Fruit fly (Drosophila melanogaster) whole organism, wandering third instar larva: ENCODE data around the gene CG4972.

Experiments
- Dif ChIP-seq: fragments of 200-275, 200-300 bp; sonication (Bioruptor generic); optimal IDR thresholded peaks from 2 replicates; lab custom pipeline; 2018; ENCODE audit warnings: missing biosample characterization, missing genetic modification characterization; ENCODE audit not compliant: partially characterized antibody
- Hr78 ChIP-seq: fragments of >200 bp; optimal IDR thresholded peaks from 2 replicates; lab custom pipeline; 2017; ENCODE audit warnings: missing biosample characterization, missing genetic modification characterization
- br ChIP-seq: fragments of 200-800 bp; sonication (Bioruptor generic); optimal IDR thresholded peaks from 2 replicates; lab custom pipeline; 2016; ENCODE audit warnings: missing biosample characterization, missing genetic modification characterization
- dmrt93B ChIP-seq: fragments of 200-800 bp; sonication (Bioruptor generic); optimal IDR thresholded peaks from 2 replicates; lab custom pipeline; 2018; ENCODE audit warnings: missing biosample characterization, mild to moderate bottlenecking, missing genetic modification characterization

dm6 chr2L:10327790-10328189 is 13.2 kb downstream of the CG4972 start, which contains the start of gene RnrL:
- TF ChIP-seq br (GFP tag; lab: Kevin White, UChicago) (no peak), Hr78 (no peak), dmrt93B (GFP tag; lab: Kevin White, UChicago) (no peak), Dif (GFP tag; lab: Kevin White, UChicago) (no peak)
